Worm (Caenorhabditis elegans) whole organism, late embryonic: ENCODE measurements around the gene F41E7.7.

ENCODE experiments used
- K02D7.2 ChIP-seq: sonication (generic microtip); optimal IDR thresholded peaks from 2 replicates; lab custom pipeline; 2017; ENCODE audit warnings: mild to moderate bottlenecking, missing genetic modification characterization, missing compliant biosample characterization
- Y22D7AL.16 ChIP-seq: sonication (generic microtip); optimal IDR thresholded peaks from 2 replicates; lab custom pipeline; 2016; ENCODE audit warnings: missing genetic modification characterization, missing compliant biosample characterization
- ceh-18 ChIP-seq: sonication (generic microtip); optimal IDR thresholded peaks from 2 replicates; lab custom pipeline; 2016; ENCODE audit warnings: missing genetic modification characterization, missing compliant biosample characterization
- ceh-19 ChIP-seq: fragments of 200-800 bp; sonication (Bioruptor generic); optimal IDR thresholded peaks from 2 replicates; lab custom pipeline; 2018; ENCODE audit warnings: mild to moderate bottlenecking, missing genetic modification characterization, missing compliant biosample characterization
- ceh-30 ChIP-seq: fragments of 150-350 bp; optimal IDR thresholded peaks from 2 replicates; lab custom pipeline; 2014; ENCODE audit warnings: missing biosample characterization, missing genetic modification characterization
- ceh-45 ChIP-seq: fragments of 200-800 bp; sonication (Bioruptor generic); IDR thresholded peaks from 2 replicates; pipeline ENCODE4 v1.3.6; 2022; ENCODE audit warnings: missing genetic modification reagents, missing genetic modification characterization, missing compliant biosample characterization
- ceh-9 ChIP-seq: sonication (generic microtip); optimal IDR thresholded peaks from 2 replicates; lab custom pipeline; 2016; ENCODE audit warnings: mild to moderate bottlenecking, missing genetic modification characterization, inconsistent platforms, missing compliant biosample characterization
- che-1 ChIP-seq: sonication (generic microtip); optimal IDR thresholded peaks from 2 replicates; lab custom pipeline; 2016; ENCODE audit warnings: mild to moderate bottlenecking, missing genetic modification characterization, missing compliant biosample characterization
- dmd-4 ChIP-seq: sonication (generic microtip); optimal IDR thresholded peaks from 2 replicates; lab custom pipeline; 2016; ENCODE audit warnings: borderline replicate concordance, missing genetic modification characterization, missing compliant biosample characterization
- hlh-15 ChIP-seq: sonication (generic microtip); optimal IDR thresholded peaks from 2 replicates; lab custom pipeline; 2016; ENCODE audit warnings: missing genetic modification characterization, missing compliant biosample characterization
- lim-6 ChIP-seq: sonication (generic microtip); optimal IDR thresholded peaks from 2 replicates; lab custom pipeline; 2016; ENCODE audit warnings: missing genetic modification characterization, missing compliant biosample characterization
- nhr-11 ChIP-seq: fragments of 150-350 bp; optimal IDR thresholded peaks from 2 replicates; lab custom pipeline; 2014; ENCODE audit warnings: missing biosample characterization, missing genetic modification characterization
- npax-4 ChIP-seq: sonication (generic microtip); optimal IDR thresholded peaks from 2 replicates; lab custom pipeline; 2016; ENCODE audit warnings: missing genetic modification characterization, missing compliant biosample characterization
- pha-2 ChIP-seq: sonication (generic microtip); optimal IDR thresholded peaks from 2 replicates; lab custom pipeline; 2017; ENCODE audit warnings: mild to moderate bottlenecking, missing genetic modification characterization, missing compliant biosample characterization
- pqm-1 ChIP-seq: sonication (generic microtip); optimal IDR thresholded peaks from 2 replicates; lab custom pipeline; 2016; ENCODE audit warnings: missing genetic modification characterization, missing compliant biosample characterization
- pros-1 ChIP-seq: fragments of 150-350 bp; optimal IDR thresholded peaks from 2 replicates; lab custom pipeline; 2014; ENCODE audit warnings: missing biosample characterization, missing genetic modification reagents, missing genetic modification characterization
- sdc-2 ChIP-seq: sonication (generic microtip); optimal IDR thresholded peaks from 2 replicates; lab custom pipeline; 2016; ENCODE audit warnings: missing genotype, missing genetic modification characterization, missing compliant biosample characterization
- sox-2 ChIP-seq: fragments of 200-800 bp; sonication (Bioruptor generic); IDR thresholded peaks from 2 replicates; pipeline ENCODE4 v1.3.6; 2022; ENCODE audit warnings: missing genetic modification reagents, missing genetic modification characterization, missing compliant biosample characterization
- syd-9 ChIP-seq: sonication (generic microtip); optimal IDR thresholded peaks from 2 replicates; lab custom pipeline; 2016; ENCODE audit warnings: mild to moderate bottlenecking, missing genetic modification characterization, moderate library complexity, missing compliant biosample characterization
- tbx-2 ChIP-seq: sonication (generic microtip); optimal IDR thresholded peaks from 2 replicates; lab custom pipeline; 2016; ENCODE audit warnings: missing genetic modification characterization, missing compliant biosample characterization
- tbx-7 ChIP-seq: sonication (generic microtip); optimal IDR thresholded peaks from 2 replicates; lab custom pipeline; 2016; ENCODE audit warnings: missing genotype, missing genetic modification characterization, missing compliant biosample characterization
- ttx-3 ChIP-seq: sonication (generic microtip); optimal IDR thresholded peaks from 2 replicates; lab custom pipeline; 2016; ENCODE audit warnings: missing genetic modification reagents, missing genetic modification characterization, missing compliant biosample characterization
- unc-55 ChIP-seq: sonication (generic microtip); optimal IDR thresholded peaks from 2 replicates; lab custom pipeline; 2017; ENCODE audit warnings: missing biosample characterization, missing genetic modification reagents, missing genetic modification characterization
- unc-86 ChIP-seq: sonication (generic microtip); optimal IDR thresholded peaks from 2 replicates; lab custom pipeline; 2016; ENCODE audit warnings: missing genetic modification characterization, missing compliant biosample characterization
- zip-5 ChIP-seq: sonication (generic microtip); optimal IDR thresholded peaks from 2 replicates; lab custom pipeline; 2016; ENCODE audit warnings: missing genetic modification characterization, missing compliant biosample characterization

The F41E7.7 gene

DNA sequence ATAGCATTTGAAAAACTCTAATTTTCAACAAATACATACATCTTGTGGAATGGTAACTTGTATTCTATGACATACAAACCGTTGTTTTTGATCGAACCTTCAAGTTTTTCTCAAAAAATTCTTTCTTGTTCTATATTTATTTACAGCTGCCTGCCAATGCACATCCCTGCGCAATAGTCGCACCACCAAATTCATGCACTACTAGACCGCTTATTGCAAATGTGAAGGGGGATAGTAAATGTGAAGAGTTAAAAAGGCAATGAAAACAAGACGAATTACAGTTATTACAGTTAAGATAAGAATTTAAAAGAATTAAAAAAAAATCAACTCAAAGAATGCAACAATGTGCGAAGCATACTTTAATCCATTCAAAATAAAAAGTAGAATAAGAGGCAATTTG is 46.3 kb downstream of the F41E7.7 start:
- TF ChIP-seq sdc-2 (tag; lab: Kevin White, UChicago) (peak; percentile 92), ceh-18 (tag; lab: Kevin White, UChicago) (no peak)

DNA sequence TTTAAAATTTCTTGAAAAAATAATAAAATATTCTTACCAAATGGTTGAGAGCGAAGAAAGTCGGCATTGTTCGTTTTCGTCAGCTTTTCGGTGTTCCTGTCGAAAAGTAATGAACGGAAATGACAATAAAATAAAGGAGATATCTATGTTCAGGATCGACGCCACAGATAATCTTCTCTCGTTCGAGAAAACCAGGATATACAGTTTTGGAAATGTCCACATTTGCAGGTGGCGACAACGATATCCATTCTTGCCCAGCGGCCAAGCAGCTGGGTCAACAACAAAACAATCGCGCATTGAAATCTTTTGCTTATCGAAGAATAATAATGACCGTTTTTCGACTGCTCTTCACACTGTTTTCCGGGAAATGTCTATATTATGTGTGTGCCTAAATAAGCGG is 48.1 kb downstream of the F41E7.7 start, which contains the start of gene R07E3.7:
Gene R07E3.7, minus strand, starts transcription at position 101 of the 400 bp plus-strand sequence.
- TF ChIP-seq sox-2 (no peak), tbx-2 (no peak), K02D7.2 (no peak), dmd-4 (tag; lab: Kevin White, UChicago) (no peak), unc-55 (GFP tag; lab: Kevin White, UChicago) (no peak), ceh-19 (no peak), zip-5 (tag; lab: Kevin White, UChicago) (no peak), tbx-7 (tag; lab: Kevin White, UChicago) (no peak), npax-4 (tag; lab: Kevin White, UChicago) (no peak), ceh-9 (tag; lab: Kevin White, UChicago) (no peak), sdc-2 (tag; lab: Kevin White, UChicago) (no peak), lim-6 (tag; lab: Kevin White, UChicago) (no peak), ttx-3 (tag; lab: Kevin White, UChicago) (no peak), ceh-30 (tag; lab: Kevin White, UChicago) (no peak), che-1 (tag; lab: Kevin White, UChicago) (no peak), pqm-1 (no peak), nhr-11 (tag; lab: Kevin White, UChicago) (no peak), unc-86 (tag; lab: Kevin White, UChicago) (no peak), ceh-18 (tag; lab: Kevin White, UChicago) (no peak)

DNA sequence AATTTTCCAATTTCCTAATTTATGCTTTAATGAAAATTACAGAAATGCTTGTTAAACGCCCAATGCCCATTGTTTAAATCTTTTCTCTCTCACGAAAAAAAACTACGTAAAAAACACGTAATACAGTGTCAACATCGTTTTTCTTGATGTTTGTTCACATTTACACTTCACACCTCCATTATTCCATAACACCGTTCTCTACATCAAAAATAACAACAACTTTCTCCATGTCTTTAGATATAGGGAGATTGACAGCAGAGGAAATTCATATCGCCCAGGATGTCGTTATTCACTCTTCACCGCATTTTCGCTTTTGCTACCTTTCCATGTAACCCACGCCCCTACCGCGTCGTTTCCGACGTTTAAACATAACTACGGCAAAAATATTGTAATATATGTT is 50.5 kb downstream of the F41E7.7 start, which contains the start of gene efhc-1:
Gene efhc-1, plus strand, starts transcription at position 301 of the 400 bp plus-strand sequence.
- TF ChIP-seq lim-6 (tag; lab: Kevin White, UChicago) (no peak), Y22D7AL.16 (no peak), hlh-15 (no peak), pqm-1 (no peak), ceh-45 (no peak), pros-1 (tag; lab: Kevin White, UChicago) (no peak), K02D7.2 (no peak), pha-2 (no peak), syd-9 (no peak)
